Worm (Caenorhabditis elegans) whole organism, L2 larva: ENCODE results near the gene F28G4.2.

Source experiments
- C34F6.9 ChIP-seq: fragments of 150-350 bp; optimal IDR thresholded peaks from 2 replicates; lab custom pipeline; 2014; ENCODE audit warnings: missing biosample characterization, missing genetic modification characterization
- F13H6.1 ChIP-seq: sonication (generic microtip); optimal IDR thresholded peaks from 2 replicates; lab custom pipeline; 2016; ENCODE audit warnings: missing genetic modification characterization, missing compliant biosample characterization
- R02D3.7 ChIP-seq: fragments of 150-350 bp; optimal IDR thresholded peaks from 2 replicates; lab custom pipeline; 2014; ENCODE audit warnings: missing biosample characterization, missing genetic modification characterization
- ZK546.5 ChIP-seq: sonication (generic microtip); optimal IDR thresholded peaks from 2 replicates; lab custom pipeline; 2017; ENCODE audit warnings: missing biosample characterization, missing genetic modification characterization
- ama-1 ChIP-seq: fragments of 150-350 bp; optimal IDR thresholded peaks from 2 replicates; lab custom pipeline; 2018; ENCODE audit warnings: inconsistent platforms
- blmp-1 ChIP-seq: sonication (generic microtip); optimal IDR thresholded peaks from 2 replicates; lab custom pipeline; 2017; ENCODE audit warnings: missing genetic modification characterization, mild to moderate bottlenecking, missing compliant biosample characterization, antibody characterized with exemption, moderate library complexity; ENCODE audit not compliant: insufficient read depth
- ceh-16 ChIP-seq: fragments of 150-350 bp; optimal IDR thresholded peaks from 2 replicates; lab custom pipeline; 2014; ENCODE audit warnings: missing biosample characterization, missing genetic modification characterization
- ceh-82 ChIP-seq: fragments of 150-350 bp; optimal IDR thresholded peaks from 2 replicates; lab custom pipeline; 2014; ENCODE audit warnings: missing biosample characterization, missing genetic modification characterization
- crh-2 ChIP-seq: sonication (generic microtip); optimal IDR thresholded peaks from 2 replicates; lab custom pipeline; 2017; ENCODE audit warnings: missing biosample characterization, missing genetic modification characterization
- elt-3 ChIP-seq: sonication (generic microtip); optimal IDR thresholded peaks from 2 replicates; lab custom pipeline; 2017; ENCODE audit warnings: missing biosample characterization, missing genetic modification characterization
- fos-1 ChIP-seq: fragments of 150-350 bp; optimal IDR thresholded peaks from 2 replicates; lab custom pipeline; 2014; ENCODE audit warnings: missing biosample characterization, missing genetic modification characterization
- lin-11 ChIP-seq: fragments of 150-350 bp; sonication (generic microtip); optimal IDR thresholded peaks from 2 replicates; lab custom pipeline; 2014; ENCODE audit warnings: missing biosample characterization, missing genetic modification characterization, inconsistent platforms, mixed read lengths
- lin-13 ChIP-seq: fragments of 150-350 bp; optimal IDR thresholded peaks from 2 replicates; lab custom pipeline; 2014; ENCODE audit warnings: missing biosample characterization, missing genetic modification reagents, missing genetic modification characterization
- lsy-2 ChIP-seq, 2 experiments: fragments of 150-350 bp in 1 of 2; sonication (generic microtip) in 1 of 2; optimal IDR thresholded peaks; 2 replicates each; lab custom pipeline; 2014 to 2017; ENCODE audit warnings: missing biosample characterization in 2 of 2, missing genetic modification characterization in 2 of 2
- mab-5 ChIP-seq: fragments of 150-350 bp; optimal IDR thresholded peaks from 2 replicates; lab custom pipeline; 2014; ENCODE audit warnings: missing biosample characterization, missing genetic modification characterization
- mbf-1 ChIP-seq: sonication (generic microtip); optimal IDR thresholded peaks from 2 replicates; lab custom pipeline; 2017; ENCODE audit warnings: missing biosample characterization, missing genetic modification characterization
- nhr-10 ChIP-seq: sonication (generic microtip); optimal IDR thresholded peaks from 2 replicates; lab custom pipeline; 2017; ENCODE audit warnings: missing biosample characterization, missing genetic modification characterization
- nhr-11 ChIP-seq: fragments of 150-350 bp; optimal IDR thresholded peaks from 2 replicates; lab custom pipeline; 2014; ENCODE audit warnings: missing biosample characterization, missing genetic modification characterization
- nhr-12 ChIP-seq: fragments of 150-350 bp; optimal IDR thresholded peaks from 2 replicates; lab custom pipeline; 2014; ENCODE audit warnings: missing biosample characterization, missing genetic modification characterization
- nhr-129 ChIP-seq: fragments of 150-350 bp; optimal IDR thresholded peaks from 2 replicates; lab custom pipeline; 2014; ENCODE audit warnings: missing biosample characterization, missing genetic modification characterization
- nhr-21 ChIP-seq: fragments of 150-350 bp; optimal IDR thresholded peaks from 2 replicates; lab custom pipeline; 2014; ENCODE audit warnings: missing biosample characterization, missing genetic modification characterization
- nhr-237 ChIP-seq: fragments of 150-350 bp; optimal IDR thresholded peaks from 2 replicates; lab custom pipeline; 2014; ENCODE audit warnings: missing biosample characterization, missing genetic modification characterization
- nhr-25 ChIP-seq: fragments of 150-350 bp; sonication (generic microtip); optimal IDR thresholded peaks from 3 replicates; lab custom pipeline; 2014; ENCODE audit warnings: missing biosample characterization, missing genetic modification characterization
- nhr-77 ChIP-seq: fragments of 150-350 bp; optimal IDR thresholded peaks from 2 replicates; lab custom pipeline; 2014; ENCODE audit warnings: missing biosample characterization, missing genetic modification characterization
- peb-1 ChIP-seq: fragments of 150-350 bp; optimal IDR thresholded peaks from 2 replicates; lab custom pipeline; 2014; ENCODE audit warnings: missing biosample characterization, missing genetic modification characterization
- sem-4 ChIP-seq: fragments of 150-350 bp; optimal IDR thresholded peaks from 2 replicates; lab custom pipeline; 2014; ENCODE audit warnings: missing biosample characterization, missing genetic modification reagents, missing genetic modification characterization
- skn-1 ChIP-seq: sonication (generic microtip); optimal IDR thresholded peaks from 2 replicates; lab custom pipeline; 2017; ENCODE audit warnings: missing biosample characterization, missing genetic modification characterization
- sma-3 ChIP-seq: sonication (generic microtip); optimal IDR thresholded peaks from 2 replicates; lab custom pipeline; 2016; ENCODE audit warnings: missing genetic modification reagents, missing genetic modification characterization, missing compliant biosample characterization
- sma-9 ChIP-seq, 2 experiments: fragments of 150-350 bp in 1 of 2; sonication (generic microtip) in 1 of 2; optimal IDR thresholded peaks; 2 replicates each; lab custom pipeline; 2014 to 2016; ENCODE audit warnings: missing genetic modification characterization in 2 of 2, mild to moderate bottlenecking in 1 of 2, missing biosample characterization in 1 of 2, missing compliant biosample characterization in 1 of 2, missing genetic modification reagents in 1 of 2, moderate library complexity in 1 of 2
- snpc-4 ChIP-seq: fragments of 150-350 bp; optimal IDR thresholded peaks from 2 replicates; lab custom pipeline; 2014; ENCODE audit warnings: missing biosample characterization, missing genetic modification characterization
- unc-62 ChIP-seq: fragments of 150-350 bp; optimal IDR thresholded peaks from 2 replicates; lab custom pipeline; 2014; ENCODE audit warnings: missing biosample characterization, missing genetic modification reagents, missing genetic modification characterization
- zag-1 ChIP-seq: fragments of 150-350 bp; optimal IDR thresholded peaks from 2 replicates; lab custom pipeline; 2014; ENCODE audit warnings: missing biosample characterization, missing genetic modification characterization
- ztf-1 ChIP-seq: fragments of 200-800 bp; sonication (Bioruptor generic); conservative IDR thresholded peaks from 2 replicates; pipeline ENCODE4 v1.3.6; 2022; ENCODE audit warnings: missing genetic modification characterization, missing compliant biosample characterization
- ztf-11 ChIP-seq: sonication (generic microtip); optimal IDR thresholded peaks from 2 replicates; lab custom pipeline; 2017; ENCODE audit warnings: missing biosample characterization, missing genetic modification characterization

Gene F28G4.2

DNA sequence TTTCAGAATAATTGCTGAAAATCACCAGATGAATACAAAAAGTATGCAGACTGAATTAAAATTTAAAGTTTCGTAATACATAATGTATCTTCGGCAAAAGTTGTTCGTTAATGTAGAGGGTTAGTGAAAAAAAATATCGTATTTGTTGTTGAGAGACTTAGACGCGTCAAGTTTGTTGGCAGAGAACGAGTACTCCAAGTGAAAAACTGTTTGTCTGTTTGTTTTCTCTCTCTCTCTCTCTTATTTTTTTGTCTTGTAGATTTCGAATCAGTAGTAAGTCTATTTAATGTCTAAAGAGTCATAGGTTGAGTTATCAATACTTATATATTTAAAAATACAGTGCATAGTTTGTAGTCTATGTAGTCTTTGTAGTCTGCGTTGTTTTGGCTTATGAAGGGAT is 12.6 kb downstream of the F28G4.2 start, which contains the start of the genes fbxa-2 and T13F3.8:
fbxa-2 (minus strand) TSS at position 101 of the 400 bp plus-strand sequence.
T13F3.8 (plus strand) TSS at position 245 of the 400 bp plus-strand sequence.
- TF ChIP-seq nhr-129 (tag; lab: Kevin White, UChicago) (no peak), ztf-1 (GFP tag; lab: Robert Waterston, UW) (no peak), nhr-21 (tag; lab: Kevin White, UChicago) (no peak), ceh-16 (tag; lab: Kevin White, UChicago) (no peak)

DNA sequence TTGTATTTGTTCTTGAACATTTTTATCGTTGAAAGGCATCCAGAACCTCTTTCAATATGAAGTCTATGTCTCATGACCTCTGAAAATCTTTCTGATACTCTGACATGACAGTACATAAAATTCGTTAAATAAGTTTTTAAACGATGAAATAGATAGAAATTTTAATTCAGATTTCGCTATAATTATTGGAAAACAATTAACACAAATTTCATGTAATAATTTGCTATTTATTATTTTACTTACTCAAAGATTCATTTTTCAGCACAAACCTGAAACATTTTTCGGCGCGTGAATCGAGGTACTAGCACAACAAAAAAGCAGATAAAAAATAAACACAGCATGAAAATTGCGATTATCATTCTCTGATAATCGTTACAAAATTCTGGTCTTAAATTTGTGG is 15.6 kb downstream of the F28G4.2 start, which contains the start of gene T13F3.4:
T13F3.4 (minus strand) TSS at position 101 of the 400 bp plus-strand sequence.
- TF ChIP-seq nhr-10 (tag; lab: Kevin White, UChicago) = no peak
- TF ChIP-seq F13H6.1 (tag; lab: Kevin White, UChicago) = no peak
- TF ChIP-seq ceh-16 (tag; lab: Kevin White, UChicago) = no peak
- no peak for TF ChIP-seq sem-4
- no peak for TF ChIP-seq ceh-82 (tag; lab: Kevin White, UChicago)
- TF ChIP-seq lin-11 (tag; lab: Kevin White, UChicago) = no peak

DNA sequence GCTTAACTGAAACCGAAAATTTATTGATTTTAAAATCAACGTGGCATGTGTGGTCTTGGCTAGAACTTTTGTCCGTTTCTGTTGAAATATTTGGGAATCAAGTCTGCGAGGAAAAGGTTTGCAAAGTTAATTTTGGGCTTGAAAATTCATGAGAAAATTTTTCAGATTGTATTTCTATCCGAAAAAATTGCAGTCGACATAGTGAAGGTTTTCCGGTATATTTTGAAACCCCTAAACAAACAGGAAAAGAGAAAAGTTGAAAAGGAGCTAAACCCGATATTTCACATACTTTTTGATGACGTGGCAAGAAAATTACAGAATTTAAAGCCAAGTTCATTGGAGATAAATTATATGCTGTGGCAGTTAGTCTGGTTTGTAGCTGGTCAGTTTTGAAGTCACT is 22.4 kb downstream of the F28G4.2 start, which contains the start of gene nhr-127:
nhr-127 (plus strand) TSS at position 301 of the 400 bp plus-strand sequence.
- no peak for TF ChIP-seq ZK546.5 (tag; lab: Kevin White, UChicago)
- no peak for TF ChIP-seq unc-62 (GFP tag; lab: Kevin White, UChicago)
- no peak for TF ChIP-seq fos-1 (tag; lab: Kevin White, UChicago)
- no peak for TF ChIP-seq zag-1
- no peak for TF ChIP-seq C34F6.9
- no peak for TF ChIP-seq mbf-1 (tag; lab: Kevin White, UChicago)
- no peak for TF ChIP-seq ztf-11 (tag; lab: Kevin White, UChicago)
- TF ChIP-seq lsy-2 (tag; optimal IDR thresholded peaks at IDR 0.05; lab: Kevin White, UChicago) = no peak

DNA sequence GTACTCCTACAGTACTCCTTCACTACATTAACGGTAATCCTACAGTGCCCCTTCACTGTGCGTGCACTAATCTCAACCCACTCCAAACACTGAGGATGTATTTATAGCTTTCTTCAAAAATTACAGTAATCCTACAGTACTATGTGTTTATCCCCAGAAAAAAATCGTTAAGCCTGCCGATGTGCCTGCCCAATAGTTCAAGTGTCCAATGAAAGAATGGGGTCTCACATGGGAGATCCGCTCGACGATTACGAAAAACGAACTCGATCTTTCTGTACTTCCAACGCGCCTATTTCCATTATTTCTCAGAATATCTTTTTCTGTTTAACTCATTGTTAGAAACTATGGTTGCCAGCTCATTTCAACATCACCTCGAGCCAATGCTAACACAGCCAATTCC is 24.0 kb downstream of the F28G4.2 start, which contains the start of gene nhr-218:
nhr-218 (plus strand) TSS at position 301 of the 400 bp plus-strand sequence.
- TF ChIP-seq ceh-82 (tag; lab: Kevin White, UChicago) (no peak), nhr-77 (no peak), nhr-237 (no peak), lin-13 (no peak), nhr-25 (no peak), ama-1 (lab: Kevin White, UChicago) (no peak), ztf-11 (tag; lab: Kevin White, UChicago) (no peak), F13H6.1 (tag; lab: Kevin White, UChicago) (no peak), elt-3 (tag; lab: Kevin White, UChicago) (no peak), sma-9 (GFP tag; optimal IDR thresholded peaks at IDR 0.05; lab: Kevin White, UChicago) (no peak), sma-9 (tag; optimal IDR thresholded peaks at IDR 0.05; lab: Kevin White, UChicago) (no peak), ztf-1 (GFP tag; lab: Robert Waterston, UW) (no peak), peb-1 (no peak), crh-2 (no peak)

DNA sequence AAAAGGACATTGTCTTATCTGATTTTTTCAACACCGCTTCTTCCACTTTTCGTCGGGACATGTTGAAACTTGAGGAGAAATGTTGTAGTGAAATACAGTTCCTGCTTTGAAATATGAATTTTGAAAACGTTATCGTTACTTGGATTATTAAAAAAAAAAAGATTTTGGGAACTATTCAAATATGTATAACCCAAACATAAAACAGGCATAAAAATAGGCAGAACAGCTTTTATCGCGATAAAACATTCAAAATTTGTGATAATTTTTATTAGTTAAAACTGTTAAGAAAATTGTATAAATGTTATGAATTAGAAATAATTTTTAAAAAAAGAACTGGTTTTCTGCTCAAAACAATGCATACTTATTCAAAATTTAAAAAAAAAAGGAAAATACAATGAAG is 25.7 kb downstream of the F28G4.2 start, which contains the start of gene bgnt-1.3:
bgnt-1.3 (minus strand) TSS at position 101 of the 400 bp plus-strand sequence.
- no peak for TF ChIP-seq nhr-10 (tag; lab: Kevin White, UChicago)
- no peak for TF ChIP-seq nhr-129 (tag; lab: Kevin White, UChicago)
- TF ChIP-seq lin-11 (tag; lab: Kevin White, UChicago) = no peak
- no peak for TF ChIP-seq ztf-11 (tag; lab: Kevin White, UChicago)
- TF ChIP-seq nhr-25 = no peak
- no peak for TF ChIP-seq F13H6.1 (tag; lab: Kevin White, UChicago)
- no peak for TF ChIP-seq blmp-1 (tag; lab: Kevin White, UChicago)
- no peak for TF ChIP-seq peb-1
- TF ChIP-seq lin-13 = no peak
- TF ChIP-seq snpc-4 (tag; lab: Kevin White, UChicago) = no peak
- TF ChIP-seq sma-3 (GFP tag; lab: Kevin White, UChicago) = no peak
- TF ChIP-seq, all 48 proteins: peak for 0

DNA sequence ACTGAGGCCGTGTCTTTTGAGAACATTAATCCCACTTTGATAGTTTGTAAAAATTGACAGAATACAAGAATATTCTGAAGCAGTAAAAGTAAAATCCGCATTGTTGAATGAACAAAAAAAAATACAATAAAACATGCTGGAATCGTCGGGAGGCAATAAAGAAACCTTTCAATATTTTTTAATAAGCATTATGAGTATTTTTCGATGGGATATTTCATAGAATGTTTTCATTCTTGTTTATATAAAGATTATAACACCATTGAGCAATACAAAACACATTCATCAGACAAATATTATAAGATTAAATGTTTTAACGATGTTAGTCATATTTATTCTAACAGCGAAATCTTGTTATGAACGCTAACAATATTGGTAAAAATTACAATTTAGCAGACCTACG is 28.4 kb downstream of the F28G4.2 start, which contains the start of gene gcy-20:
gcy-20 (minus strand) TSS at position 101 of the 400 bp plus-strand sequence.
- TF ChIP-seq peb-1 = no peak
- TF ChIP-seq skn-1 (tag; lab: Kevin White, UChicago) = no peak
- no peak for TF ChIP-seq nhr-11 (tag; lab: Kevin White, UChicago)
- no peak for TF ChIP-seq mab-5 (tag; lab: Kevin White, UChicago)
- TF ChIP-seq nhr-12 (tag; lab: Kevin White, UChicago) = no peak
- no peak for TF ChIP-seq ztf-1 (GFP tag; lab: Robert Waterston, UW)
- TF ChIP-seq elt-3 (tag; lab: Kevin White, UChicago) = no peak
- no peak for TF ChIP-seq R02D3.7 (tag; lab: Kevin White, UChicago)
- TF ChIP-seq ceh-16 (tag; lab: Kevin White, UChicago) = no peak
- TF ChIP-seq crh-2 = no peak
